Fruit fly (Drosophila melanogaster) whole organism, embryonic: ENCODE data around the gene Cda5.

Experiments
- Aef1 ChIP-seq: fragments of 200-800 bp; sonication (Bioruptor generic); IDR thresholded peaks from 3 replicates; pipeline ENCODE4 v1.3.6; 2022; ENCODE audit warnings: missing biosample characterization, missing genetic modification characterization
- Antp ChIP-seq: fragments of 200-800 bp; sonication (Bioruptor generic); optimal IDR thresholded peaks from 3 replicates; lab custom pipeline; 2016; ENCODE audit warnings: missing biosample characterization, missing genetic modification characterization
- Atf3 ChIP-seq: fragments of 200-800 bp; sonication (Bioruptor generic); optimal IDR thresholded peaks from 3 replicates; lab custom pipeline; 2016; ENCODE audit warnings: missing biosample characterization, missing genetic modification characterization
- Bgb ChIP-seq: fragments of 200-800 bp; sonication (Bioruptor generic); IDR thresholded peaks from 2 replicates; pipeline ENCODE4 v1.3.6; 2022; ENCODE audit warnings: missing biosample characterization, missing genetic modification characterization; ENCODE audit not compliant: partially characterized antibody
- CG10274 ChIP-seq: fragments of 200-800 bp; sonication (Bioruptor generic); optimal IDR thresholded peaks from 3 replicates; lab custom pipeline; 2017; ENCODE audit warnings: missing biosample characterization, mild to moderate bottlenecking, missing genetic modification characterization
- CG10543 ChIP-seq: fragments of 200-800 bp; sonication (Bioruptor generic); optimal IDR thresholded peaks from 3 replicates; lab custom pipeline; 2017; ENCODE audit warnings: missing biosample characterization, mild to moderate bottlenecking, missing genetic modification characterization, moderate library complexity
- CG13123 ChIP-seq: fragments of 200-800 bp; sonication (Bioruptor generic); optimal IDR thresholded peaks from 2 replicates; lab custom pipeline; 2016; ENCODE audit warnings: missing biosample characterization, missing genetic modification characterization
- CG14860 ChIP-seq: fragments of 200-800 bp; sonication (Bioruptor generic); IDR thresholded peaks from 3 replicates; pipeline ENCODE4 v1.3.6; 2022; ENCODE audit warnings: missing biosample characterization, missing genetic modification characterization; ENCODE audit not compliant: partially characterized antibody
- CG33557 ChIP-seq: fragments of 200-800 bp; sonication (Bioruptor generic); optimal IDR thresholded peaks from 2 replicates; lab custom pipeline; 2019; ENCODE audit warnings: missing biosample characterization, mild to moderate bottlenecking, missing genetic modification characterization, moderate library complexity
- CG34422 ChIP-seq: fragments of 200-800 bp; sonication (Bioruptor generic); IDR thresholded peaks from 3 replicates; pipeline ENCODE4 v1.3.6; 2022; ENCODE audit warnings: missing biosample characterization, missing genetic modification characterization
- CG4328 ChIP-seq: fragments of 200-800 bp; sonication (Bioruptor generic); optimal IDR thresholded peaks from 3 replicates; lab custom pipeline; 2017; ENCODE audit warnings: missing biosample characterization, missing genetic modification reagents, missing genetic modification characterization
- CG43689 ChIP-seq: fragments of 200-800 bp; sonication (Bioruptor generic); IDR thresholded peaks from 2 replicates; pipeline ENCODE4 v1.3.6; 2022; ENCODE audit warnings: missing biosample characterization, missing genetic modification characterization
- CG5953 ChIP-seq: fragments of 200-800 bp; sonication (Bioruptor generic); IDR thresholded peaks from 2 replicates; pipeline ENCODE4 v1.3.6; 2022; ENCODE audit warnings: missing biosample characterization, missing genetic modification characterization
- CG6175 ChIP-seq: fragments of 200-800 bp; sonication (Bioruptor generic); IDR thresholded peaks from 3 replicates; pipeline ENCODE4 v1.3.6; 2022; ENCODE audit warnings: missing biosample characterization, missing genetic modification characterization
- CG7271 ChIP-seq: fragments of 200-800 bp; sonication (Bioruptor generic); optimal IDR thresholded peaks from 2 replicates; lab custom pipeline; 2018; ENCODE audit warnings: missing biosample characterization, mild to moderate bottlenecking, missing genetic modification characterization, moderate library complexity
- CG8089 ChIP-seq: fragments of 200-800 bp; sonication (Bioruptor generic); optimal IDR thresholded peaks from 3 replicates; lab custom pipeline; 2016; ENCODE audit warnings: missing biosample characterization, missing genetic modification characterization
- CG8924 ChIP-seq: fragments of 200-800 bp; optimal IDR thresholded peaks from 3 replicates; lab custom pipeline; 2019; ENCODE audit warnings: missing biosample characterization, mild to moderate bottlenecking, missing genetic modification characterization, moderate library complexity
- CG9797 ChIP-seq: fragments of 200-800 bp; sonication (Bioruptor generic); optimal IDR thresholded peaks from 3 replicates; lab custom pipeline; 2018; ENCODE audit warnings: missing biosample characterization, mild to moderate bottlenecking, missing genetic modification characterization
- CHES-1-like ChIP-seq: fragments of 200-800 bp; sonication (Bioruptor generic); optimal IDR thresholded peaks from 2 replicates; lab custom pipeline; 2016; ENCODE audit warnings: missing biosample characterization, missing genetic modification characterization
- CrebB ChIP-seq: fragments of 200-800 bp; sonication (Bioruptor generic); optimal IDR thresholded peaks from 3 replicates; lab custom pipeline; 2018; ENCODE audit warnings: missing biosample characterization, mild to moderate bottlenecking, missing genetic modification characterization
- Dll ChIP-seq: fragments of 200-800 bp; sonication (Bioruptor generic); IDR thresholded peaks from 4 replicates; pipeline ENCODE4 v1.3.6; 2022; ENCODE audit warnings: missing biosample characterization, missing genetic modification characterization; ENCODE audit not compliant: partially characterized antibody
- H2.0 ChIP-seq: fragments of 200-800 bp; sonication (Bioruptor generic); IDR thresholded peaks from 2 replicates; pipeline ENCODE4 v1.3.6; 2022; ENCODE audit warnings: missing biosample characterization, missing genetic modification characterization
- Hey ChIP-seq: fragments of 200-800 bp; sonication (Bioruptor generic); optimal IDR thresholded peaks from 3 replicates; lab custom pipeline; 2018; ENCODE audit warnings: missing biosample characterization, mild to moderate bottlenecking, missing genetic modification characterization
- Hr51 ChIP-seq, 2 experiments: fragments of 200-800 bp; sonication (Bioruptor generic); optimal IDR thresholded peaks; 2 replicates in 1 of 2; 3 replicates in 1 of 2; lab custom pipeline; 2016 to 2018; ENCODE audit warnings: missing biosample characterization in 2 of 2, missing genetic modification characterization in 2 of 2, mild to moderate bottlenecking in 1 of 2, moderate library complexity in 1 of 2
- Meics ChIP-seq: fragments of 200-800 bp; sonication (Bioruptor generic); optimal IDR thresholded peaks from 2 replicates; lab custom pipeline; 2017; ENCODE audit warnings: missing biosample characterization, mild to moderate bottlenecking, missing genetic modification characterization
- Myb ChIP-seq: fragments of 200-800 bp; sonication (Bioruptor generic); optimal IDR thresholded peaks from 2 replicates; lab custom pipeline; 2016; ENCODE audit warnings: missing biosample characterization, missing genetic modification characterization
- PHDP ChIP-seq: fragments of 200-800 bp; sonication (Bioruptor generic); optimal IDR thresholded peaks from 3 replicates; lab custom pipeline; 2018; ENCODE audit warnings: missing biosample characterization, mild to moderate bottlenecking, missing genetic modification characterization, moderate library complexity
- Sox100B ChIP-seq: fragments of 200-800 bp; sonication (Bioruptor generic); optimal IDR thresholded peaks from 3 replicates; lab custom pipeline; 2018; ENCODE audit warnings: missing biosample characterization, mild to moderate bottlenecking, missing genetic modification characterization
- abd-A ChIP-seq: fragments of 200-800 bp; sonication (Bioruptor generic); optimal IDR thresholded peaks from 3 replicates; lab custom pipeline; 2019; ENCODE audit warnings: missing biosample characterization, mild to moderate bottlenecking, missing genetic modification characterization, moderate library complexity
- al ChIP-seq: fragments of 200-800 bp; sonication (Bioruptor generic); IDR thresholded peaks from 2 replicates; pipeline ENCODE4 v1.3.6; 2022; ENCODE audit warnings: missing biosample characterization, missing genetic modification characterization
- ash1 ChIP-seq: fragments of 200-800 bp; sonication (Bioruptor generic); optimal IDR thresholded peaks from 2 replicates; lab custom pipeline; 2018; ENCODE audit warnings: missing biosample characterization, mild to moderate bottlenecking, missing genetic modification characterization
- cg ChIP-seq: fragments of 200-800 bp; sonication (Bioruptor generic); optimal IDR thresholded peaks from 3 replicates; lab custom pipeline; 2019; ENCODE audit warnings: missing biosample characterization, mild to moderate bottlenecking, missing genetic modification characterization, moderate library complexity
- crc ChIP-seq: fragments of 200-800 bp; sonication (Bioruptor generic); optimal IDR thresholded peaks from 2 replicates; lab custom pipeline; 2016; ENCODE audit warnings: missing biosample characterization, missing genetic modification characterization
- crp ChIP-seq, 2 experiments: fragments of 200-800 bp; sonication (Bioruptor generic); optimal IDR thresholded peaks; 2 replicates in 1 of 2; 3 replicates in 1 of 2; lab custom pipeline; 2017; ENCODE audit warnings: missing biosample characterization in 2 of 2, missing genetic modification characterization in 2 of 2, mild to moderate bottlenecking in 1 of 2, moderate library complexity in 1 of 2
- dmrt99B ChIP-seq: fragments of 200-800 bp; sonication (Bioruptor generic); optimal IDR thresholded peaks from 2 replicates; lab custom pipeline; 2018; ENCODE audit warnings: missing biosample characterization, mild to moderate bottlenecking, missing genetic modification characterization, moderate library complexity
- dysf ChIP-seq: fragments of 200-800 bp; sonication (Bioruptor generic); IDR thresholded peaks from 3 replicates; pipeline ENCODE4 v1.3.6; 2022; ENCODE audit warnings: missing biosample characterization, missing genetic modification characterization
- eve ChIP-seq, 2 experiments: fragments of >200 bp; optimal IDR thresholded peaks; 2 replicates each; lab custom pipeline; 2017; ENCODE audit warnings: missing biosample characterization in 2 of 2, missing genetic modification characterization in 2 of 2
- eyg ChIP-seq: fragments of 200-800 bp; sonication (Bioruptor generic); optimal IDR thresholded peaks from 3 replicates; lab custom pipeline; 2016; ENCODE audit warnings: missing biosample characterization, missing genetic modification characterization
- fd64A ChIP-seq: fragments of 200-800 bp; sonication (Bioruptor generic); optimal IDR thresholded peaks from 3 replicates; lab custom pipeline; 2018; ENCODE audit warnings: missing biosample characterization, mild to moderate bottlenecking, missing genetic modification characterization
- ftz-f1 ChIP-seq: fragments of 200-800 bp; sonication (Bioruptor generic); optimal IDR thresholded peaks from 2 replicates; lab custom pipeline; 2016; ENCODE audit warnings: missing biosample characterization, missing genetic modification characterization
- gfzf ChIP-seq: fragments of 200-800 bp; sonication (Bioruptor generic); optimal IDR thresholded peaks from 2 replicates; lab custom pipeline; 2016; ENCODE audit warnings: missing biosample characterization, mild to moderate bottlenecking, missing genetic modification characterization, moderate library complexity
- hbn ChIP-seq: fragments of 200-800 bp; sonication (Bioruptor generic); IDR thresholded peaks from 2 replicates; pipeline ENCODE4 v1.3.6; 2022; ENCODE audit warnings: missing biosample characterization, missing genetic modification characterization; ENCODE audit not compliant: partially characterized antibody
- inv ChIP-seq: fragments of 200-800 bp; sonication (Bioruptor generic); IDR thresholded peaks from 2 replicates; pipeline ENCODE4 v1.3.6; 2022; ENCODE audit warnings: missing biosample characterization, missing genetic modification characterization; ENCODE audit not compliant: partially characterized antibody
- lov ChIP-seq, 2 experiments: fragments of 200-800 bp in 1 of 2; fragments of >200 bp in 1 of 2; sonication (Bioruptor generic) in 1 of 2; IDR thresholded peaks in 1 of 2; optimal IDR thresholded peaks in 1 of 2; 2 replicates in 1 of 2; 3 replicates in 1 of 2; pipeline versions ENCODE4 v1.3.6 to Lab custom; 2017 to 2022; ENCODE audit warnings: missing biosample characterization in 1 of 2, missing genetic modification characterization in 1 of 2
- pfk ChIP-seq: fragments of 200-800 bp; sonication (Bioruptor generic); optimal IDR thresholded peaks from 2 replicates; lab custom pipeline; 2018; ENCODE audit warnings: missing biosample characterization, mild to moderate bottlenecking, missing genetic modification characterization, moderate library complexity
- pnt ChIP-seq: fragments of 200-800 bp; sonication (Bioruptor generic); optimal IDR thresholded peaks from 3 replicates; lab custom pipeline; 2016; ENCODE audit warnings: missing biosample characterization, missing genetic modification characterization
- sens ChIP-seq: fragments of 200-800 bp; sonication (Bioruptor generic); peaks from one replicate; lab custom pipeline; 2016; ENCODE audit warnings: missing biosample characterization, missing genetic modification characterization
- seq ChIP-seq: fragments of 200-800 bp; sonication (Bioruptor generic); IDR thresholded peaks from 2 replicates; pipeline ENCODE4 v1.3.6; 2022; ENCODE audit warnings: missing biosample characterization, missing genetic modification characterization
- trem ChIP-seq: fragments of 200-800 bp; optimal IDR thresholded peaks from 3 replicates; lab custom pipeline; 2019; ENCODE audit warnings: missing biosample characterization, mild to moderate bottlenecking, missing genetic modification characterization, moderate library complexity
- vvl ChIP-seq: fragments of 200-800 bp; sonication (Bioruptor generic); IDR thresholded peaks from 2 replicates; pipeline ENCODE4 v1.3.6; 2022; ENCODE audit warnings: missing biosample characterization, missing genetic modification characterization
- yki ChIP-seq: fragments of >200 bp; optimal IDR thresholded peaks from 3 replicates; lab custom pipeline; 2018

The Cda5 gene

dm6 chr2L:94639-95059 lies 29.4 kb upstream of the Cda5 start, which contains the start of gene Zir (continued):
- TF ChIP-seq H2.0 (no peak), Dll (peak; percentile 66; the same call in 2 of the 4 replicates), Atf3 (GFP tag; lab: Kevin White, UChicago) (no peak), CrebB (no peak), eyg (GFP tag; lab: Kevin White, UChicago) (no peak), inv (GFP tag; lab: Robert Waterston, UW) (peak; percentile 61), CG7271 (tag; lab: Kevin White, UChicago) (no peak), dmrt99B (no peak), sens (GFP tag; lab: Kevin White, UChicago) (peak; percentile 59), Meics (no peak), PHDP (tag; lab: Kevin White, UChicago) (no peak), crp (GFP tag; optimal IDR thresholded peaks at IDR 0.05; lab: Kevin White, UChicago) (no peak), crc (GFP tag; lab: Kevin White, UChicago) (no peak), fd64A (GFP tag; lab: Kevin White, UChicago) (no peak), cg (GFP tag; lab: Kevin White, UChicago) (no peak), yki (lab: Kevin White, UChicago) (no peak), CG34422 (GFP tag; lab: Robert Waterston, UW) (no peak), seq (GFP tag; lab: Robert Waterston, UW) (no peak), eve (GFP tag; optimal IDR thresholded peaks at IDR 0.05; lab: Kevin White, UChicago) (peak in 1 of 2 experiments; percentile 75), pnt (GFP tag; lab: Kevin White, UChicago) (no peak), gfzf (GFP tag; lab: Kevin White, UChicago) (no peak), Bgb (GFP tag; lab: Robert Waterston, UW) (peak; percentile 78), Myb (GFP tag; lab: Kevin White, UChicago) (no peak), CG5953 (no peak), CG6175 (GFP tag; lab: Robert Waterston, UW) (no peak), trem (tag; lab: Kevin White, UChicago) (peak; percentile 30), ash1 (GFP tag; lab: Kevin White, UChicago) (no peak), Antp (GFP tag; lab: Kevin White, UChicago) (no peak), CG4328 (GFP tag; lab: Kevin White, UChicago) (no peak), Hey (tag; lab: Kevin White, UChicago) (no peak), CG8089 (GFP tag; lab: Kevin White, UChicago) (no peak), dysf (GFP tag; lab: Robert Waterston, UW) (no peak), pfk (GFP tag; lab: Kevin White, UChicago) (no peak), Aef1 (GFP tag; lab: Robert Waterston, UW) (no peak), al (GFP tag; lab: Robert Waterston, UW) (no peak), CG14860 (GFP tag; lab: Robert Waterston, UW) (peak; percentile 48; the same call in 1 of the 3 replicates), vvl (GFP tag; lab: Robert Waterston, UW) (peak; percentile 45; the same call in 1 of the 2 replicates), CG10274 (GFP tag; lab: Kevin White, UChicago) (no peak), hbn (GFP tag; lab: Robert Waterston, UW) (peak; percentile 39; the same call in 1 of the 2 replicates), CG33557 (peak; percentile 29), CG10543 (GFP tag; lab: Kevin White, UChicago) (no peak), abd-A (tag; lab: Kevin White, UChicago) (no peak), ftz-f1 (GFP tag; lab: Kevin White, UChicago) (no peak), CG9797 (GFP tag; lab: Kevin White, UChicago) (no peak), CG8924 (tag; lab: Kevin White, UChicago) (no peak), lov (optimal IDR thresholded peaks at IDR 0.05; lab: Kevin White, UChicago) (no peak), lov (GFP tag; IDR thresholded peaks at IDR 0.05; lab: Robert Waterston, UW) (no peak), CHES-1-like (no peak), CG43689 (GFP tag; lab: Robert Waterston, UW) (no peak), Hr51 (GFP tag; optimal IDR thresholded peaks at IDR 0.05; lab: Kevin White, UChicago) (no peak), Sox100B (no peak), CG13123 (GFP tag; lab: Kevin White, UChicago) (no peak)
